Worm (Caenorhabditis elegans) whole organism, L1 larva: Measurements from ENCODE around the gene vang-1.

Experiments used
- ama-1 ChIP-seq: fragments of 150-350 bp; optimal IDR thresholded peaks from 2 replicates; lab custom pipeline; 2014
- elt-3 ChIP-seq, 6 experiments: fragments of 150-350 bp in 1 of 6; sonication (generic microtip); optimal IDR thresholded peaks; 2 replicates each; lab custom pipeline; 2017 to 2018; ENCODE audit warnings: missing biosample characterization in 6 of 6, missing genetic modification characterization in 6 of 6, inconsistent platforms in 1 of 6
- lin-35 ChIP-seq, 2 experiments: fragments of 150-350 bp; optimal IDR thresholded peaks; 2 replicates each; lab custom pipeline; 2014; ENCODE audit warnings: missing biosample characterization in 2 of 2, missing genetic modification characterization in 2 of 2, missing genetic modification reagents in 2 of 2
- snpc-4 ChIP-seq: fragments of 150-350 bp; optimal IDR thresholded peaks from 2 replicates; lab custom pipeline; 2014; ENCODE audit warnings: missing biosample characterization, missing genetic modification characterization
- snu-23 ChIP-seq: sonication (generic microtip); optimal IDR thresholded peaks from 2 replicates; lab custom pipeline; 2016; ENCODE audit warnings: missing genetic modification characterization, missing compliant biosample characterization
- zag-1 ChIP-seq: fragments of 150-350 bp; optimal IDR thresholded peaks from 2 replicates; lab custom pipeline; 2014; ENCODE audit warnings: missing biosample characterization, missing genetic modification characterization

- TF ChIP-seq elt-3 (tag; optimal IDR thresholded peaks at IDR 0.05; lab: Kevin White, UChicago): peak in 4 of 6 experiments; percentile 4 to 70 (median 39)
- TF ChIP-seq lin-35 (GFP tag; optimal IDR thresholded peaks at IDR 0.05; lab: Kevin White, UChicago): peak; percentile 48 to 79
- TF ChIP-seq zag-1 (tag; lab: Kevin White, UChicago): no peak
- TF ChIP-seq snu-23 (GFP tag; lab: Kevin White, UChicago): peak; percentile 96
- peak; percentile 18 for TF ChIP-seq snpc-4 (tag; lab: Kevin White, UChicago)
- TF ChIP-seq ama-1 (lab: Kevin White, UChicago): no peak
Observed at ce11 chrX:2852388-2852908, 33.2 kb upstream of the vang-1 start, which contains the start of gene kin-29.
